Worm (Caenorhabditis elegans): Measurements from ENCODE around the gene hsp-60.

- no peak for TF ChIP-seq unc-39 (tag; optimal IDR thresholded peaks at IDR 0.05)
- TF ChIP-seq snpc-4 (tag; optimal IDR thresholded peaks at IDR 0.05): no peak
- TF ChIP-seq pqm-1 (tag; optimal IDR thresholded peaks at IDR 0.05): no peak
- no peak for TF ChIP-seq elt-1 (tag; optimal IDR thresholded peaks at IDR 0.05)
- TF ChIP-seq tbx-2 (tag; optimal IDR thresholded peaks at IDR 0.05): no peak
- TF ChIP-seq skn-1 (tag; optimal IDR thresholded peaks at IDR 0.05): no peak
Measured at ce11 chrIII:1641163-1641562, 21.6 kb downstream of the hsp-60 start, which contains the start of gene Y22D7AL.3.

Data from whole organism, L3 larva.